Worm (Caenorhabditis elegans) whole organism, L1 larva: ENCODE measurements around the gene B0252.8.

Source experiments
- C34B4.2 ChIP-seq: sonication (generic microtip); optimal IDR thresholded peaks from 2 replicates; lab custom pipeline; 2017; ENCODE audit warnings: mild to moderate bottlenecking, missing genetic modification characterization, missing compliant biosample characterization
- F16B12.6 ChIP-seq: fragments of 150-350 bp; optimal IDR thresholded peaks from 2 replicates; lab custom pipeline; 2014; ENCODE audit warnings: missing biosample characterization, missing genetic modification characterization
- Y116A8C.19 ChIP-seq: sonication (generic microtip); optimal IDR thresholded peaks from 2 replicates; lab custom pipeline; 2016; ENCODE audit warnings: missing compliant biosample characterization, missing genetic modification characterization, borderline replicate concordance
- aha-1 ChIP-seq: fragments of 150-350 bp; optimal IDR thresholded peaks from 2 replicates; lab custom pipeline; 2014; ENCODE audit warnings: missing biosample characterization, missing genetic modification characterization
- alr-1 ChIP-seq: fragments of 200-800 bp; sonication (Bioruptor generic); optimal IDR thresholded peaks from 2 replicates; lab custom pipeline; 2018; ENCODE audit warnings: borderline replicate concordance, mild to moderate bottlenecking, missing genetic modification characterization, missing compliant biosample characterization
- ama-1 ChIP-seq: fragments of 150-350 bp; optimal IDR thresholded peaks from 2 replicates; lab custom pipeline; 2014
- blmp-1 ChIP-seq: fragments of 150-350 bp; optimal IDR thresholded peaks from 2 replicates; lab custom pipeline; 2014; ENCODE audit warnings: missing biosample characterization, missing genetic modification characterization
- ceh-82 ChIP-seq, 3 experiments: fragments of 150-350 bp in 1 of 3; sonication (generic microtip) in 2 of 3; optimal IDR thresholded peaks; 2 replicates each; lab custom pipeline; 2014 to 2017; ENCODE audit warnings: missing biosample characterization in 3 of 3, missing genetic modification characterization in 3 of 3
- ceh-88 ChIP-seq: fragments of 200-800 bp; sonication (Bioruptor generic); IDR thresholded peaks from 2 replicates; pipeline ENCODE4 v1.3.6; 2022; ENCODE audit warnings: missing genetic modification characterization, missing compliant biosample characterization
- ceh-90 ChIP-seq: sonication (generic microtip); optimal IDR thresholded peaks from 2 replicates; lab custom pipeline; 2016; ENCODE audit warnings: missing genetic modification characterization, missing compliant biosample characterization
- dsc-1 ChIP-seq: sonication (generic microtip); optimal IDR thresholded peaks from 2 replicates; lab custom pipeline; 2016; ENCODE audit warnings: mild to moderate bottlenecking, missing genetic modification characterization, missing compliant biosample characterization
- efl-3 ChIP-seq: fragments of 200-800 bp; sonication (Bioruptor generic); optimal IDR thresholded peaks from 2 replicates; lab custom pipeline; 2018; ENCODE audit warnings: mild to moderate bottlenecking, missing genetic modification characterization, missing compliant biosample characterization
- egl-27 ChIP-seq, 2 experiments: fragments of 150-350 bp in 1 of 2; sonication (generic microtip); optimal IDR thresholded peaks; 3 replicates each; lab custom pipeline; 2017 to 2018; ENCODE audit warnings: missing biosample characterization in 2 of 2, missing genetic modification characterization in 2 of 2, missing genetic modification reagents in 2 of 2
- elt-2 ChIP-seq: sonication (generic microtip); optimal IDR thresholded peaks from 2 replicates; lab custom pipeline; 2016; ENCODE audit warnings: missing genetic modification characterization, mild to moderate bottlenecking, inconsistent platforms, missing compliant biosample characterization, missing genetic modification reagents
- ets-5 ChIP-seq: fragments of 200-800 bp; sonication (Bioruptor generic); IDR thresholded peaks from 2 replicates; pipeline ENCODE4 v1.3.6; 2022; ENCODE audit warnings: missing genetic modification characterization, missing compliant biosample characterization
- fkh-10 ChIP-seq: sonication (generic microtip); optimal IDR thresholded peaks from 2 replicates; lab custom pipeline; 2017; ENCODE audit warnings: missing biosample characterization, missing genetic modification reagents, missing genetic modification characterization
- fkh-4 ChIP-seq: sonication (generic microtip); optimal IDR thresholded peaks from 2 replicates; lab custom pipeline; 2016; ENCODE audit warnings: missing compliant biosample characterization, missing genetic modification characterization, borderline replicate concordance
- fkh-8 ChIP-seq: sonication (generic microtip); optimal IDR thresholded peaks from 2 replicates; lab custom pipeline; 2016; ENCODE audit warnings: mild to moderate bottlenecking, missing genetic modification characterization, missing compliant biosample characterization
- fos-1 ChIP-seq: fragments of 150-350 bp; optimal IDR thresholded peaks from 2 replicates; lab custom pipeline; 2014; ENCODE audit warnings: missing biosample characterization, missing genetic modification characterization
- grh-1 ChIP-seq: fragments of 200-800 bp; sonication (Bioruptor generic); IDR thresholded peaks from 2 replicates; pipeline ENCODE4 v1.3.6; 2022; ENCODE audit warnings: missing genetic modification reagents, missing genetic modification characterization, missing compliant biosample characterization
- hlh-17 ChIP-seq: fragments of 200-800 bp; sonication (Bioruptor generic); optimal IDR thresholded peaks from 2 replicates; lab custom pipeline; 2018; ENCODE audit warnings: missing genetic modification characterization, mild to moderate bottlenecking, missing compliant biosample characterization, moderate library complexity, borderline replicate concordance
- irx-1 ChIP-seq: sonication (generic microtip); optimal IDR thresholded peaks from 2 replicates; lab custom pipeline; 2016; ENCODE audit warnings: missing genetic modification characterization, missing compliant biosample characterization
- jun-1 ChIP-seq: fragments of 150-350 bp; optimal IDR thresholded peaks from 2 replicates; lab custom pipeline; 2014; ENCODE audit warnings: missing biosample characterization, missing genetic modification reagents, missing genetic modification characterization
- lin-15B ChIP-seq: fragments of 150-350 bp; sonication (generic microtip); optimal IDR thresholded peaks from 3 replicates; lab custom pipeline; 2014; ENCODE audit warnings: missing biosample characterization, missing genetic modification characterization
- lin-35 ChIP-seq, 2 experiments: fragments of 150-350 bp; optimal IDR thresholded peaks; 2 replicates each; lab custom pipeline; 2014; ENCODE audit warnings: missing biosample characterization in 2 of 2, missing genetic modification characterization in 2 of 2, missing genetic modification reagents in 2 of 2
- lin-39 ChIP-seq: fragments of 150-350 bp; optimal IDR thresholded peaks from 2 replicates; lab custom pipeline; 2014; ENCODE audit warnings: missing biosample characterization, missing genetic modification reagents, missing genetic modification characterization
- lir-3 ChIP-seq: sonication (generic microtip); optimal IDR thresholded peaks from 2 replicates; lab custom pipeline; 2016; ENCODE audit warnings: mild to moderate bottlenecking, missing genetic modification characterization, moderate library complexity, missing compliant biosample characterization; ENCODE audit not compliant: poor library complexity
- lsy-2 ChIP-seq, 2 experiments: fragments of 150-350 bp; optimal IDR thresholded peaks; 2 replicates each; lab custom pipeline; 2014; ENCODE audit warnings: missing biosample characterization in 2 of 2, missing genetic modification characterization in 2 of 2
- mab-9 ChIP-seq: fragments of 200-800 bp; sonication (Bioruptor generic); IDR thresholded peaks from 2 replicates; pipeline ENCODE4 v1.3.6; 2022; ENCODE audit warnings: missing genetic modification reagents, missing genetic modification characterization, missing compliant biosample characterization
- mef-2 ChIP-seq: fragments of 150-350 bp; optimal IDR thresholded peaks from 2 replicates; lab custom pipeline; 2014; ENCODE audit warnings: missing biosample characterization, missing genetic modification characterization
- mep-1 ChIP-seq: fragments of 150-350 bp; optimal IDR thresholded peaks from 2 replicates; lab custom pipeline; 2014; ENCODE audit warnings: missing biosample characterization, missing genetic modification characterization
- nhr-11 ChIP-seq: fragments of 150-350 bp; optimal IDR thresholded peaks from 2 replicates; lab custom pipeline; 2014; ENCODE audit warnings: missing biosample characterization, missing genetic modification characterization
- nhr-237 ChIP-seq: fragments of 150-350 bp; optimal IDR thresholded peaks from 2 replicates; lab custom pipeline; 2014; ENCODE audit warnings: missing biosample characterization, missing genetic modification characterization
- nhr-76 ChIP-seq: sonication (generic microtip); optimal IDR thresholded peaks from 2 replicates; lab custom pipeline; 2017; ENCODE audit warnings: missing biosample characterization, missing genetic modification characterization
- nhr-77 ChIP-seq: fragments of 150-350 bp; optimal IDR thresholded peaks from 2 replicates; lab custom pipeline; 2014; ENCODE audit warnings: missing biosample characterization, missing genetic modification characterization
- nhr-84 ChIP-seq: sonication (generic microtip); optimal IDR thresholded peaks from 2 replicates; lab custom pipeline; 2017; ENCODE audit warnings: missing biosample characterization, missing genetic modification characterization
- nhr-85 ChIP-seq: sonication (generic microtip); peaks from one replicate; lab custom pipeline; 2016; ENCODE audit warnings: missing genetic modification characterization, inconsistent platforms, missing compliant biosample characterization
- pax-3 ChIP-seq: fragments of 200-800 bp; sonication (Bioruptor generic); optimal IDR thresholded peaks from 2 replicates; lab custom pipeline; 2018; ENCODE audit warnings: mild to moderate bottlenecking, missing genetic modification characterization, moderate library complexity, missing compliant biosample characterization
- snpc-4 ChIP-seq: fragments of 150-350 bp; optimal IDR thresholded peaks from 2 replicates; lab custom pipeline; 2014; ENCODE audit warnings: missing biosample characterization, missing genetic modification characterization
- snu-23 ChIP-seq: sonication (generic microtip); optimal IDR thresholded peaks from 2 replicates; lab custom pipeline; 2016; ENCODE audit warnings: missing genetic modification characterization, missing compliant biosample characterization
- tbx-2 ChIP-seq: sonication (generic microtip); optimal IDR thresholded peaks from 2 replicates; lab custom pipeline; 2016; ENCODE audit warnings: missing genetic modification characterization, missing compliant biosample characterization
- tlp-1 ChIP-seq: fragments of 150-350 bp; optimal IDR thresholded peaks from 2 replicates; lab custom pipeline; 2014; ENCODE audit warnings: missing biosample characterization, missing genetic modification characterization
- unc-30 ChIP-seq: sonication (generic microtip); optimal IDR thresholded peaks from 2 replicates; lab custom pipeline; 2017; ENCODE audit warnings: missing biosample characterization, missing genetic modification characterization
- unc-62 ChIP-seq: fragments of 150-350 bp; optimal IDR thresholded peaks from 2 replicates; lab custom pipeline; 2014; ENCODE audit warnings: missing biosample characterization, missing genetic modification reagents, missing genetic modification characterization
- unc-86 ChIP-seq: sonication (generic microtip); optimal IDR thresholded peaks from 2 replicates; lab custom pipeline; 2016; ENCODE audit warnings: missing genetic modification characterization, missing compliant biosample characterization
- vab-15 ChIP-seq: sonication (generic microtip); optimal IDR thresholded peaks from 2 replicates; lab custom pipeline; 2017; ENCODE audit warnings: missing genotype, mild to moderate bottlenecking, missing genetic modification characterization, missing compliant biosample characterization
- zip-4 ChIP-seq: fragments of 200-800 bp; sonication (Bioruptor generic); optimal IDR thresholded peaks from 2 replicates; lab custom pipeline; 2018; ENCODE audit warnings: mild to moderate bottlenecking, missing genetic modification characterization, moderate library complexity, missing compliant biosample characterization
- ztf-11 ChIP-seq, 2 experiments: sonication (generic microtip); optimal IDR thresholded peaks; 2 replicates each; lab custom pipeline; 2016 to 2017; ENCODE audit warnings: missing genetic modification characterization in 2 of 2, missing biosample characterization in 1 of 2, missing compliant biosample characterization in 1 of 2
- ztf-4 ChIP-seq: fragments of 150-350 bp; optimal IDR thresholded peaks from 2 replicates; lab custom pipeline; 2014; ENCODE audit warnings: missing biosample characterization, missing genetic modification characterization

Gene B0252.8

DNA sequence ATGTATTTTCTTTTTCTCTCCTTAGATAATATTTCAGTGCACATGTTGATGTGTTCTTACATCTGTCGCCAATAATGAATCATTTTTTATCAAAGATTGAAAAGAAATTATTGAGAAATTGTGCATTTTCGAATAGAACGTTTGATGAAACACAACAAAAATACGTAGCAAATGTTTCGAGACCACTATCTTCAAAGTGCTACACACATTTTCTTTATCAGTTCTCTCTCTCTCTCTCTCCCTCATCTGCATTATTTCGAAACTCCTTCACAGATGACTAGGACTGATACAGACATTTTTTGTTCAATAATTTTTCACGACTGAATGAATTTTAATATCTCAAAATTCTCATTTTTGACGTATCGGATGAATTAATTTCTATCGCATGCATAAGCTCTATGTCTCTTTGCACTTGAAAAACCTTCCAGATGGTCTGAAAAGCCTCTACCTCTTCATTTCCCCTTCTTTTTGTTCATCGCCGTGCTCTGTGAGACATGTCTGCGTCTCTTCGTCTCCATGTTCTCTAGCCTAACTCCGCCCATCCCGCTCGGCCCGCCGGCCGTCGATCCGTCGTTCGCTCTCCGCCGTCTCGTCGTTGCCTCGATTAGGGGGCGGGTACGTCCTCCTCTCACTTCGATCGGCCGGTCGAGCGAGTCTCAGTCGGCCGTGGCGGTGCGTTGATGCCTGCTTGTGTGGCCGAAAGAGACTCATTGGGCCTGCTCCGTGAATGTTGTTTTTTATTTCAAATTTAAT, 27.5 kb downstream of the B0252.8 start (continued):
- TF ChIP-seq fos-1 (no peak), elt-2 (tag; lab: Kevin White, UChicago) (peak; percentile 18), fkh-4 (no peak), nhr-77 (tag; lab: Kevin White, UChicago) (no peak), ceh-82 (tag; optimal IDR thresholded peaks at IDR 0.05; lab: Kevin White, UChicago) (peak in 2 of 3 experiments; percentile 11 to 56), nhr-76 (no peak), ceh-90 (tag; lab: Kevin White, UChicago) (no peak), fkh-8 (tag; lab: Kevin White, UChicago) (peak; percentile 49), Y116A8C.19 (tag; lab: Kevin White, UChicago) (no peak), lsy-2 (tag; optimal IDR thresholded peaks at IDR 0.05; lab: Kevin White, UChicago) (peak in 1 of 2 experiments; percentile 9), egl-27 (tag; optimal IDR thresholded peaks at IDR 0.05; lab: Kevin White, UChicago) (no peak), ets-5 (GFP tag; lab: Robert Waterston, UW) (no peak), irx-1 (no peak), mep-1 (tag; lab: Kevin White, UChicago) (no peak), nhr-237 (tag; lab: Kevin White, UChicago) (no peak), ztf-11 (tag; optimal IDR thresholded peaks at IDR 0.05; lab: Kevin White, UChicago) (no peak), vab-15 (tag; lab: Kevin White, UChicago) (no peak), ama-1 (no peak), unc-62 (GFP tag; lab: Kevin White, UChicago) (no peak), lin-39 (no peak), unc-86 (tag; lab: Kevin White, UChicago) (peak; percentile 35), nhr-84 (no peak), zip-4 (no peak), jun-1 (tag; lab: Kevin White, UChicago) (no peak), ztf-4 (tag; lab: Kevin White, UChicago) (no peak)

DNA sequence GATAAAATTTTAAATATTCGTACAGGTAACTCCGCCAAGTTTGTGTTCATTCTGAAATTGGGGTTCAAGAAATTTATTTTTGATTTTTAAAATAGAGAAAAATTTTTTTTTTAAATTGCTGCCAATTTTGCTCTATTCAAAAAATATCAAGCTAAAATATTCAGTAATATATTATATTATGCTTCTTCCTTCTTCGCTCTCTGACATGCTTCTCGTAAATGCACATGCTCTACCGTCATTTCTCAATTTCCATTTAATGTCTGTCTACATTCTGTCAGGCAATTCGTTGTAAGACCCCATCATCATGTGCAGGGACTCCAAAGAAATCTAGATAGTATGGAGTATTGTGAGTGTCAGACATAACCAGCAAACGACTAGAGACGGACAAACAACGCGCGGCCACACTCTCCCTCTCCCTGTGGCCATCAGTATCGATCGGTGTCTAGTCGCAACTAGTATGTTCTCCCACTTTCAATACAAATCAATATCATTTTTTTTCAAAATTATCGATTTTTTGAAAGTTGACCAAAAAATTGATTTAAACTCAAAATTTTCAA, 35.4 kb downstream of the B0252.8 start, which contains the start of the genes malt-1 and ceh-38:
Gene malt-1 (minus strand): TSS at position 51 of the 557 bp plus-strand sequence.
Gene ceh-38 (plus strand): TSS at position 277 of the 557 bp plus-strand sequence.
- TF ChIP-seq snu-23 (GFP tag; lab: Kevin White, UChicago) (peak; percentile 98), dsc-1 (tag; lab: Kevin White, UChicago) (peak; percentile 92), pax-3 (tag; lab: Kevin White, UChicago) (peak; percentile 86), mef-2 (tag; lab: Kevin White, UChicago) (peak; percentile 78), tlp-1 (no peak), snpc-4 (tag; lab: Kevin White, UChicago) (peak; percentile 93), nhr-11 (tag; lab: Kevin White, UChicago) (peak; percentile 92), fkh-8 (tag; lab: Kevin White, UChicago) (peak; percentile 97), vab-15 (tag; lab: Kevin White, UChicago) (peak; percentile 78), fos-1 (peak; percentile 94), lir-3 (tag; lab: Kevin White, UChicago) (peak; percentile 87), grh-1 (GFP tag; lab: Robert Waterston, UW) (peak; percentile 76), alr-1 (tag; lab: Kevin White, UChicago) (no peak), unc-86 (tag; lab: Kevin White, UChicago) (peak; percentile 97), tbx-2 (peak; percentile 96), hlh-17 (GFP tag; lab: Kevin White, UChicago) (no peak), zip-4 (peak; percentile 66), unc-30 (tag; lab: Kevin White, UChicago) (peak; percentile 51), ceh-90 (tag; lab: Kevin White, UChicago) (peak; percentile 45), blmp-1 (peak; percentile 86), lin-35 (GFP tag; optimal IDR thresholded peaks at IDR 0.05; lab: Kevin White, UChicago) (peak; percentile 88 to 92), efl-3 (no peak), lin-15B (peak; percentile 74), lin-39 (peak; percentile 94), C34B4.2 (tag; lab: Kevin White, UChicago) (no peak), fkh-4 (peak; percentile 67), fkh-10 (GFP tag; lab: Kevin White, UChicago) (peak; percentile 84), ama-1 (peak; percentile 81), F16B12.6 (tag; lab: Kevin White, UChicago) (peak; percentile 64), mab-9 (peak; percentile 80), ceh-88 (GFP tag; lab: Robert Waterston, UW) (peak; percentile 84), nhr-85 (tag; lab: Kevin White, UChicago) (peak; percentile 97), aha-1 (tag; lab: Kevin White, UChicago) (peak; percentile 85), irx-1 (peak; percentile 93)
